Worm (Caenorhabditis elegans) whole organism, young adult: Measurements from ENCODE around the gene oac-5.

Experiments
- Y53F4B.3 ChIP-seq: fragments of 200-800 bp; sonication (Bioruptor generic); IDR thresholded peaks from 2 replicates; pipeline ENCODE4 v1.3.6; 2022; ENCODE audit warnings: missing genetic modification reagents, missing genetic modification characterization, missing compliant biosample characterization
- Y53G8AR.9 ChIP-seq: fragments of 200-800 bp; sonication (Bioruptor generic); conservative IDR thresholded peaks from 2 replicates; pipeline ENCODE4 v1.3.6; 2022; ENCODE audit warnings: missing genetic modification reagents, missing genetic modification characterization, missing compliant biosample characterization
- ceh-27 ChIP-seq: fragments of 200-800 bp; sonication (Bioruptor generic); optimal IDR thresholded peaks from 2 replicates; lab custom pipeline; 2018; ENCODE audit warnings: mild to moderate bottlenecking, missing genetic modification characterization, moderate library complexity, missing compliant biosample characterization
- nfya-1 ChIP-seq: sonication (generic microtip); optimal IDR thresholded peaks from 2 replicates; lab custom pipeline; 2017; ENCODE audit warnings: antibody characterized with exemption, missing compliant biosample characterization, missing genetic modification characterization, borderline replicate concordance; ENCODE audit not compliant: insufficient read depth

DNA sequence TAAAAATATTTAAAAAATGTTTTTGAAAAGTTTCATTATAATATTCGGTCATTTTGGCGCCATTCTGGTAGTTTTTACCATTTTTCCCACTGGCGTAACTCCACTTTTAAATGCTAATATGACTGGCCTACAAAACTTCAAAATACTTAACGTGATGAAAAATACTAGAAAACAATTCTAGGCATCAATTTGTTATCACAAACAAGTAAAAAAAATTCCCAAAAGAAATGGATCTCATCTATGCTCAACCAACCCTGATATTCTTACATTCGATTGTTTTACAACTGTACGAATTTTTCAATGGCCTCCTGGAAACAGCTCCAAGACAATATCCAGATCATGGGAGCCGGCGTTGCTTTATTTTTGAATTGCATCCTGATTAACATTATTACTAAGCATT, 22.5 kb downstream of the oac-5 start, which contains the start of gene str-214:
- no peak for TF ChIP-seq Y53F4B.3 (GFP tag; lab: Robert Waterston, UW)
- TF ChIP-seq Y53G8AR.9 (GFP tag; lab: Robert Waterston, UW) = no peak
- TF ChIP-seq ceh-27 = no peak
- no peak for TF ChIP-seq nfya-1
